Worm (Caenorhabditis elegans): ENCODE measurements around the gene ceh-13.

The ceh-13 gene

DNA sequence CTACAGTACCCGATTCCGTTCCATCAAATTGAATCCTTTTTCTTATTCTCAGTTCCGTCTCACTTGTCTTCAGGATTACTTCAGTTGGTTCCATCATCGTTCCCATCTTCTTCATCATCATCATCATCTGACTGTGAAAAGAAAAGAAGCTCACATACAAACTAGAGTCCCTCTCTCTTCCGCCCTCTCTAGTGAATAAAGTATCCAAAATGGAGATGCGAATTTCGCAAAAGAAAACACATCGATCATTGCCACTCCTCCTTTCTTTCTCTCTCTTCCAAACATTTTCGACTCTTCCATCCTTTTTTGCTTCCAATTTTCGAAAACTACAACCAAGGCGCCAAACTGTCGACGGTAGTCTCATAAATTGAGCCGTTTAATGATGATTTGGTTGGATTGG lies 2.6 kb upstream of the ceh-13 start:
- no peak for TF ChIP-seq med-1 (GFP tag; optimal IDR thresholded peaks at IDR 0.05; ENCODE audit: insufficient read depth)
- TF ChIP-seq ztf-29 (GFP tag; IDR thresholded peaks at IDR 0.05), result no peak
- TF ChIP-seq T22C8.4 (GFP tag; IDR thresholded peaks at IDR 0.05), result no peak
- TF ChIP-seq tab-1 (GFP tag; IDR thresholded peaks at IDR 0.05), result no peak
- no peak for TF ChIP-seq ztf-23 (GFP tag; IDR thresholded peaks at IDR 0.05)
- no peak for TF ChIP-seq klf-2 (GFP tag; conservative IDR thresholded peaks at IDR 0.05)
- no peak for TF ChIP-seq ref-1 (GFP tag; conservative IDR thresholded peaks at IDR 0.05)
- no peak for TF ChIP-seq flt-1 (GFP tag; IDR thresholded peaks at IDR 0.05)
- TF ChIP-seq cog-1 (tag; optimal IDR thresholded peaks at IDR 0.05), result no peak

DNA sequence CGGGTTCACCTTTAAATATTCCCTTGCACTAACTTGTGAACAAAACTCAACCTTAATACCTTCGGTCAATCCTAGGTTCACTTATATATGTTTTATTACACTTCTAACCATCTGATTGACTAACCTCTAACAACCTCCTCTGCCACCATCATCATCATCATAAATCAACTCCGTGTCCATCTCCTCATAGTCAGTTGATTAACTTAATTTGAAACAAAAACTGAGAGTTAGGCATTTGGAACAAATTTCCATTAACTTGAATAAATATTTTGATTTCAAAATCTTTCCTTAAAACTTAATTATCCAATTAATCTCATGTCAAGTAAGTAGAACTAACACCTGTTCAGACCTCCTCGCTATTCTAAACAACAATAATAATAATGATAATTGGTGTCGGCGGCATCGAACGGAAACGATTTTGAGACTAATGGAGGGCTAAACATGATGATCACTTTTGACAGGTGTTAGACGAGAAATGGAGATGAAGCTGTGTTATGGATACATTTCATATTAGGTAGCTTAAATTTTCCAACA lies 1.7 kb upstream of the ceh-13 start:
- no peak for TF ChIP-seq flt-1 (GFP tag; IDR thresholded peaks at IDR 0.05)

DNA sequence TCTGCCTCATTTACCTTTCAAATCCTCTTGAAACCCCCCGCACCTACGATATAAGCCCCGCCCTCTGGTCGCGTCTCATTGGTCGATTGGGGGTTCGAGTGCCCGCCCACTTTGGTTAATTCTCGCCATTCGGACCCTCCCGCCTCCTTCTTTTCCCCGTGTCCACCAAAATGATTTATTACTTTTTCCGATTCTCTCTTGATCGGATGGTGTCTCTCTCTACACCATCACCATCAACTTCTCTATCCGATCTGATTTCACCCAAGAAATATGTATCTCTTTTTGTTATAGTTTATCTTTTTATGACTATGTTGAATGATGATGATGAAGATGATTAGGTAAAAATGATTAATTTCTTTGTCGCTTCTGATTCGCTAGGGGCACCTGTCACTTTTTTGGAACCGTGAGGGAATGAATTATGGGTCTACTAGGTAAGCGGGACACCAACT lies 739 bp upstream of the ceh-13 start:
- TF ChIP-seq cog-1 (tag; optimal IDR thresholded peaks at IDR 0.05) (no peak), tab-1 (GFP tag; IDR thresholded peaks at IDR 0.05) (no peak), ztf-23 (GFP tag; IDR thresholded peaks at IDR 0.05) (no peak), ref-1 (GFP tag; conservative IDR thresholded peaks at IDR 0.05) (no peak), ztf-29 (GFP tag; IDR thresholded peaks at IDR 0.05) (no peak), flt-1 (GFP tag; IDR thresholded peaks at IDR 0.05) (no peak), klf-2 (GFP tag; conservative IDR thresholded peaks at IDR 0.05) (no peak), T22C8.4 (GFP tag; IDR thresholded peaks at IDR 0.05) (no peak), med-1 (GFP tag; optimal IDR thresholded peaks at IDR 0.05; ENCODE audit: insufficient read depth) (no peak)

DNA sequence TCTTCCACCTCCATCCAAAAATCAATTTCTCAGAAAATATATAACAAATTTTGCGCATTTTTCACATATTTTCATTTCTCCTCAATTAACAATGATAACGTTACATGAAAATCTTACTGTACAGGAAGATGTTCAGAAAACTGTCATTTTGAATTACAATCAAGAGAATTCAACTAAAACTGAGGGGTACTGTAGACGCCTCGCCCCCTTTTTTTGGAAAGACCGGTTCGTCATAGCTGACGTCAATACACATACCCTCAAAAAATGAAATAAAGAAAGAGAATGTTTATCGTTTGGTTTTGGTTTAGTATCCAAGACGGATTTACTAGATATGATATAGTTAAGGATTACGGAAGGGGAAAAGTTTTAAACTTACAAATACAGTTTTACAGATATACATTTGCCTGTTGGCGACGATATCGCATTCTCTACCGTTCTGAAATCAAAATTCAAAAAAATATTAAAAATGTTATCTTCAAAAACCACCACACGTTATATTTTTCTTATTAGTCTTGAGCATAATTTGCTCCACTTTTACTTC lies 2.5 kb downstream of the ceh-13 start:
- TF ChIP-seq klf-2 (GFP tag; conservative IDR thresholded peaks at IDR 0.05), result no peak
- no peak for TF ChIP-seq med-1 (GFP tag; optimal IDR thresholded peaks at IDR 0.05; ENCODE audit: insufficient read depth)

DNA sequence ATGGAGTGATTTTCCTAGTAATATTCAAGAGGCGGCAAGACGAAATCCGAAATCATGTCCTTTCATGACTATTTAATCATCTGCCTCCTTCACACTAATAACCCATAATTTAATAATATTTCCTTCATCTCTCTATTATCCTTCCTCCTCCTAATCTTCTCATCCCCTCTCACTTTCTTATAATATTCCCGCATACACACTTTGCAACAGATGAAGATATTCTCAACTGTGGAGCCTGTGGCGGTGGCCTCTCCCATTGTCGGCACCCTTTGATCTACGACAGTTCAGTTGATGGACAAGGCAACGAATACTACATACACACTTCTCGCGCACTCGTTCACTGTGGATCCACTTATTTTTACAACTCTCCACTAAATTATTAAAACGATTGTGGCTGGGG lies 3.2 kb downstream of the ceh-13 start:
- TF ChIP-seq flt-1 (GFP tag; IDR thresholded peaks at IDR 0.05) (no peak), T22C8.4 (GFP tag; IDR thresholded peaks at IDR 0.05) (no peak), med-1 (GFP tag; optimal IDR thresholded peaks at IDR 0.05; ENCODE audit: insufficient read depth) (no peak), klf-2 (GFP tag; conservative IDR thresholded peaks at IDR 0.05) (no peak)

DNA sequence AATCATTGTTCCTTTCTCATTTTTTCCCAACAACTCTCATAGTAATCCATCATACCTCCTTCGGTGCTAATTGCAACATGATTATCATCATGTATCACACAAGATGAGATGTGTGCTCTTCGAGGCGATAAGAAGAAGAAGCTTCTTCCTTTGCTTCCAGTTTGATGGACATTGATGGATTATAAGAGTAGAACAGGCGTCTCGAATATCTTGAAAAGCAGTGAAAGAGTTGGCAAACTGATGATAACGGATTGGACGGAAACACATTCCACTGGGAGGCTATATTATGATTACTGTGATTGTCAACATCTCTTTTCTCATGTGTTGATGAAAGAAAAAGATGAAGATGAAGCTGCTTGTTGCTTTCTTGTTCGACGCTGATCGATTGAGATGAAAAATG lies 4.4 kb downstream of the ceh-13 start:
- TF ChIP-seq ztf-29 (GFP tag; IDR thresholded peaks at IDR 0.05) (no peak), klf-2 (GFP tag; conservative IDR thresholded peaks at IDR 0.05) (no peak), cog-1 (tag; optimal IDR thresholded peaks at IDR 0.05) (no peak), T22C8.4 (GFP tag; IDR thresholded peaks at IDR 0.05) (no peak), flt-1 (GFP tag; IDR thresholded peaks at IDR 0.05) (no peak), med-1 (GFP tag; optimal IDR thresholded peaks at IDR 0.05; ENCODE audit: insufficient read depth) (no peak), ztf-23 (GFP tag; IDR thresholded peaks at IDR 0.05) (no peak), ref-1 (GFP tag; conservative IDR thresholded peaks at IDR 0.05) (no peak), tab-1 (GFP tag; IDR thresholded peaks at IDR 0.05) (no peak)

DNA sequence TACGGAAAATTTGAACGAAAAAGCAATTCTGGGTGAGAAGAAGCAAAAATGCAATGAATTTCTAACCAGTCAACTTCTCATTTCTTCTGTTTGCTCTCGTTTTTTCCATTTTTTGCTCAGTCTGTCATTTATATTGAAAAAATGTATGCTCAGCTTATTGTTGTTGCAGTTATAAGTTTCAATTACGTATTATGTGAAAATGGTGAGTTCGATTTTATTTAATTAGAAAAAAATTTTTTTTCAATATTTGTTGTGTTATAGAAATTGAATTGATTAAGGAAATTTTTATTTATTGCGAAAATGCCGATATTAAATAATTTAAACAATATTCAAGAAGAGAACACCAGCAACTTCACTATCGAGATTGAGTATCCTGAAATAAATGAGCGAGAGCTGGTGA lies 6.4 kb downstream of the ceh-13 start, which contains the start of gene lgc-12:
lgc-12 (plus strand) TSS at position 301 of the 400 bp plus-strand sequence.
- TF ChIP-seq ref-1 (GFP tag; conservative IDR thresholded peaks at IDR 0.05), result no peak
- TF ChIP-seq klf-2 (GFP tag; conservative IDR thresholded peaks at IDR 0.05), result no peak
- no peak for TF ChIP-seq ztf-23 (GFP tag; IDR thresholded peaks at IDR 0.05)
- TF ChIP-seq tab-1 (GFP tag; IDR thresholded peaks at IDR 0.05), result no peak
- TF ChIP-seq flt-1 (GFP tag; IDR thresholded peaks at IDR 0.05), result no peak
- no peak for TF ChIP-seq ztf-29 (GFP tag; IDR thresholded peaks at IDR 0.05)
- no peak for TF ChIP-seq T22C8.4 (GFP tag; IDR thresholded peaks at IDR 0.05)
- no peak for TF ChIP-seq med-1 (GFP tag; optimal IDR thresholded peaks at IDR 0.05; ENCODE audit: insufficient read depth)
- TF ChIP-seq cog-1 (tag; optimal IDR thresholded peaks at IDR 0.05), result no peak

DNA sequence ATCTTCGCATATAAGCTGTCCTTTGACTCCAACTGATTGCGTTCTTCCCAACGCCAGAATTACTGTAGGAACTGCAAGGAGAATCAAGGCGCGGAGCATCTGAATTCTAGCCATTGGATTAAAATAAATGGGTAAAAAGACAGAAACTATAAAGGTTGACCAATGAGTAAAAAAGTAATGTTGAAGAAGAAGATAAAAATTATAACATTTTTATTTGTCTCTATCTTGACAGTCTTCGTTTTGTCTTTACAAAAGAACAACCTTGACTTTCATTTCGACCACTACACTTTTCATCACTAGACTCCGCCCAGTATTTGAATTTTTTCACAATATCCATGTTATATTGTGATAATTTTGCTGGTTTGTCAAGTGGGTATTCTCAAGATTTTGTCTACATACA lies 9.8 kb downstream of the ceh-13 start, which contains the start of gene ttr-8:
ttr-8 (minus strand) TSS at position 101 of the 400 bp plus-strand sequence.
- no peak for TF ChIP-seq cog-1 (tag; optimal IDR thresholded peaks at IDR 0.05)
- no peak for TF ChIP-seq ztf-23 (GFP tag; IDR thresholded peaks at IDR 0.05)
- TF ChIP-seq ref-1 (GFP tag; conservative IDR thresholded peaks at IDR 0.05), result no peak
- no peak for TF ChIP-seq flt-1 (GFP tag; IDR thresholded peaks at IDR 0.05)
- TF ChIP-seq ztf-29 (GFP tag; IDR thresholded peaks at IDR 0.05), result no peak
- TF ChIP-seq med-1 (GFP tag; optimal IDR thresholded peaks at IDR 0.05; ENCODE audit: insufficient read depth), result no peak
- no peak for TF ChIP-seq klf-2 (GFP tag; conservative IDR thresholded peaks at IDR 0.05)
- no peak for TF ChIP-seq tab-1 (GFP tag; IDR thresholded peaks at IDR 0.05)
- TF ChIP-seq T22C8.4 (GFP tag; IDR thresholded peaks at IDR 0.05), result no peak

DNA sequence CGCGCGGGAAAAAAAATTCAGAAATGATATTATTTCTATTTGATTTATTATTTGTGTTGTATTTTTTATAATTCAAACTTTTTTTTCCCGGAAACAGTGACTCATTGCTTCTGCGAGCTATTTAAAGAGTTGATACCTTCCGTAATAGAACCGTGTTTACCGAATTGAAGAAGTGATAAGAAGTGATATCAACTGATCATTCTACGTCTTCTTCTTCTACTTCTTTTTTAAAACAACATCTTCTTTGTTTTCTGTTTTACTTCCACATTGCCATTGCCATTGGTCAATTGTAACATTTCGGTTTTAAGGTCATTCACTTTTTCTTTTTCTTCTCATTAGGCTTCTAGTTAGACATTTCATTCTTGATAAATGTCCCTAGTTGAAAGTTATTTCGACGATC lies 10.6 kb downstream of the ceh-13 start, which contains the start of gene ttr-32:
ttr-32 (plus strand) TSS at position 314 of the 400 bp plus-strand sequence.
- TF ChIP-seq klf-2 (GFP tag; conservative IDR thresholded peaks at IDR 0.05) (no peak), T22C8.4 (GFP tag; IDR thresholded peaks at IDR 0.05) (no peak), cog-1 (tag; optimal IDR thresholded peaks at IDR 0.05) (no peak), ztf-23 (GFP tag; IDR thresholded peaks at IDR 0.05) (no peak), ref-1 (GFP tag; conservative IDR thresholded peaks at IDR 0.05) (no peak), flt-1 (GFP tag; IDR thresholded peaks at IDR 0.05) (no peak), ztf-29 (GFP tag; IDR thresholded peaks at IDR 0.05) (no peak), tab-1 (GFP tag; IDR thresholded peaks at IDR 0.05) (no peak), med-1 (GFP tag; optimal IDR thresholded peaks at IDR 0.05; ENCODE audit: insufficient read depth) (no peak)

DNA sequence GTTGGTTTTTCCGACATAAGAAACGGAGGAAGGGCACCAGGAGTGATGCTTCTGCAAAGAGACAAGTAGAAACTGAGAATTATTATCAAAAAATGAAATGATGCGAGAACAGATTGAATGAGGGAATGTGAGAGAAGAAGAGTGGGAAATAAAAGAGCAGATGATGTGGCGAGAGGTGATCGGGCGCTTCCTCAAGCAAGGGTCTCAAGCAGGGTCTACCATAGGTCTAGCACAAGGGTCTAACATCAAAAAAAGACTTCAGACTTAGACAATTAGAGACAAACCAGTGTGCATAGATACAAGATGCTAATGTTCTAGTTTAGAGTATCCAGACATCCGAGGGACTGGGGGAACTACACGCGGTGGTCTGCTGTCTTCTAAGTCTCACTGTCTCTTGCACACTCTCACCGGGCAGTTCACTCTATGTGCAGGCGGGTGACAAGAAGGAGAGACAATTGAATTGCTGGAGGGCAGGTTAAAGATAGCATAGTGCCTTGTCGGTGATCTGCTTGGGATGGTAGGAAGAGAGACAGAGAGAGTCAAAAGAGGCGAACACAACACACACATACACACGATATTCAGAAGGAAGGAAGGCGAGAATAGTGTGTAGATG lies 14.7 kb downstream of the ceh-13 start, which contains the start of gene R13A5.7:
R13A5.7 (minus strand) TSS at position 51 of the 613 bp plus-strand sequence.
- TF ChIP-seq flt-1 (GFP tag; IDR thresholded peaks at IDR 0.05) (peak; percentile 18; the same call in 1 of the 2 replicates), ztf-29 (GFP tag; IDR thresholded peaks at IDR 0.05) (no peak), cog-1 (tag; optimal IDR thresholded peaks at IDR 0.05) (peak; percentile 18)
